Worm (Caenorhabditis elegans): ENCODE data around the gene sel-5.

DNA sequence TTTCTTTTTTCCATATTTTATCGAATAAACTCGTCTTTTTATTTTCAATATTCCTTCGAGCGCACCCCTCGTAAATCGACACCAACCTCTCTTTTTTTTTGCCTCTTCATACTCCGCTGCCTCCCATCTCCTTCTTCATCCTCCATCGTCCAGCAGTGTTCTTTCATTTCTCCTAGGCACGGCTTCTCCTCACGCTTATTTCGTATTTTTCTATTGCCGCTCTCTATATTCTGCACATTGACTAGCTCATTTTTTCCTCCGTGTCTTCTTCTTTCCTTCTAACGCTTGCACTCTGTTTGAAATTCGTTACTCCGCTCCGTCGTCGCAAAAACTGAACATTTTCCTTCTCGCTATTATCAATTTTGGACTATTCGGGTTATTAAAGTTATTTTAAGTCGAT lies 22.9 kb downstream of the sel-5 start:
- TF ChIP-seq unc-62 (GFP tag; optimal IDR thresholded peaks at IDR 0.05): no peak
- TF ChIP-seq pha-4 (tag; optimal IDR thresholded peaks at IDR 0.05): no peak
- TF ChIP-seq aptf-2 (GFP tag; conservative IDR thresholded peaks at IDR 0.05): no peak
- no peak for TF ChIP-seq chd-7 (tag; optimal IDR thresholded peaks at IDR 0.05)
- TF ChIP-seq F57C9.4 (tag; optimal IDR thresholded peaks at IDR 0.05): no peak
- no peak for TF ChIP-seq lsy-27 (tag; optimal IDR thresholded peaks at IDR 0.05; ENCODE audit: borderline replicate concordance, insufficient read depth)

All from whole organism, young adult.